Worm (Caenorhabditis elegans): ENCODE measurements around the gene acd-3.

The acd-3 gene

ce11 chrX:14849054-14849453, at the start of gene acd-3:
TSS of gene acd-3 (plus strand) at chrX:14849275.
- TF ChIP-seq hmg-4 (GFP tag; optimal IDR thresholded peaks at IDR 0.05) (no peak), hmbx-1 (tag; optimal IDR thresholded peaks at IDR 0.05) (no peak), ceh-13 (GFP tag; optimal IDR thresholded peaks at IDR 0.05) (no peak), flt-1 (GFP tag; IDR thresholded peaks at IDR 0.05) (no peak), tbx-37 (GFP tag; conservative IDR thresholded peaks at IDR 0.05) (no peak), ceh-36 (tag; optimal IDR thresholded peaks at IDR 0.05) (no peak), hnd-1 (tag; optimal IDR thresholded peaks at IDR 0.05) (no peak), tra-4 (tag; optimal IDR thresholded peaks at IDR 0.05) (no peak), B0310.2 (tag; optimal IDR thresholded peaks at IDR 0.05) (no peak), F13C5.2 (tag; optimal IDR thresholded peaks at IDR 0.05) (no peak), tbx-11 (GFP tag; IDR thresholded peaks at IDR 0.05) (no peak)

DNA sequence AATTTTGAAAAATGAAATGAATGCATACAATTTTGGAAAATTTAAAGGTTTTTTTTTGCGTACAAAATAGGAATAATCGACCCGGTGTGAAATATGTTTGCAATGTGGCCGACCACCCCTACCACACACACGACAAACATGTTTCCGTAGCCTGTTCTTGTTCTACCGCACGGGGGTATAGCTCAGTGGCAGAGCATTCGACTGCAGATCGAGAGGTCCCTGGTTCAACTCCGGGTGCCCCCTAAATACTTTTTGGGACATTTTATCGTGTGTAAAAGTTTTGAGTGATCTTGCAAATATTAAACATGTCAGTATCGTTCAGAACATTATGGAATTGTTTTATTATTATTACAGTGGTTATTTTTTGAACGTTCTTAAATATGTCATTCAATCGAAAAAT, 44.4 kb upstream of the acd-3 start:
- peak; percentile 82 for TF ChIP-seq F13C5.2 (tag; optimal IDR thresholded peaks at IDR 0.05)
- peak; percentile 88 for TF ChIP-seq tbx-37 (GFP tag; conservative IDR thresholded peaks at IDR 0.05)
- TF ChIP-seq ceh-13 (GFP tag; optimal IDR thresholded peaks at IDR 0.05), result peak; percentile 92
- TF ChIP-seq ets-7 (tag; optimal IDR thresholded peaks at IDR 0.05), result peak; percentile 59
- TF ChIP-seq ceh-36 (tag; optimal IDR thresholded peaks at IDR 0.05), result peak; percentile 84
- TF ChIP-seq B0310.2 (tag; optimal IDR thresholded peaks at IDR 0.05), result peak; percentile 79
- peak; percentile 68 for TF ChIP-seq hnd-1 (tag; optimal IDR thresholded peaks at IDR 0.05)
- TF ChIP-seq hmbx-1 (tag; optimal IDR thresholded peaks at IDR 0.05), result peak; percentile 76
- peak; percentile 65 for TF ChIP-seq tra-4 (tag; optimal IDR thresholded peaks at IDR 0.05)
- peak; percentile 90 for TF ChIP-seq flt-1 (GFP tag; IDR thresholded peaks at IDR 0.05)
- peak; percentile 86 for TF ChIP-seq tbx-11 (GFP tag; IDR thresholded peaks at IDR 0.05)
- peak; percentile 90 for TF ChIP-seq sea-1 (GFP tag; conservative IDR thresholded peaks at IDR 0.05)
- TF ChIP-seq hmg-4 (GFP tag; optimal IDR thresholded peaks at IDR 0.05), result peak; percentile 90
- no peak for TF ChIP-seq ama-1 (optimal IDR thresholded peaks at IDR 0.05)
- TF ChIP-seq scrt-1 (GFP tag; IDR thresholded peaks at IDR 0.05), result peak; percentile 91
- TF ChIP-seq aly-1 (tag; optimal IDR thresholded peaks at IDR 0.05), result peak; percentile 83
- peak; percentile 95 for TF ChIP-seq pes-1 (GFP tag; IDR thresholded peaks at IDR 0.05)

ce11 chrX:14805746-14806145, 43.3 kb upstream of the acd-3 start:
- TF ChIP-seq tbx-11 (GFP tag; IDR thresholded peaks at IDR 0.05) (no peak), ceh-13 (GFP tag; optimal IDR thresholded peaks at IDR 0.05) (no peak), F13C5.2 (tag; optimal IDR thresholded peaks at IDR 0.05) (no peak), aly-1 (tag; optimal IDR thresholded peaks at IDR 0.05) (no peak), ets-7 (tag; optimal IDR thresholded peaks at IDR 0.05) (no peak), tbx-37 (GFP tag; conservative IDR thresholded peaks at IDR 0.05) (no peak), pes-1 (GFP tag; IDR thresholded peaks at IDR 0.05) (no peak), hmg-4 (GFP tag; optimal IDR thresholded peaks at IDR 0.05) (no peak), ama-1 (optimal IDR thresholded peaks at IDR 0.05) (no peak), flt-1 (GFP tag; IDR thresholded peaks at IDR 0.05) (no peak), scrt-1 (GFP tag; IDR thresholded peaks at IDR 0.05) (no peak)

- no peak for TF ChIP-seq hmbx-1 (tag; optimal IDR thresholded peaks at IDR 0.05)
- no peak for TF ChIP-seq F13C5.2 (tag; optimal IDR thresholded peaks at IDR 0.05)
- TF ChIP-seq tra-4 (tag; optimal IDR thresholded peaks at IDR 0.05), result no peak
- TF ChIP-seq aly-1 (tag; optimal IDR thresholded peaks at IDR 0.05), result no peak
- TF ChIP-seq hmg-4 (GFP tag; optimal IDR thresholded peaks at IDR 0.05), result no peak
- TF ChIP-seq ets-7 (tag; optimal IDR thresholded peaks at IDR 0.05), result no peak
- no peak for TF ChIP-seq B0310.2 (tag; optimal IDR thresholded peaks at IDR 0.05)
- no peak for TF ChIP-seq tbx-37 (GFP tag; conservative IDR thresholded peaks at IDR 0.05)
- TF ChIP-seq ama-1 (optimal IDR thresholded peaks at IDR 0.05), result no peak
- TF ChIP-seq sea-1 (GFP tag; conservative IDR thresholded peaks at IDR 0.05), result no peak
- no peak for TF ChIP-seq tbx-11 (GFP tag; IDR thresholded peaks at IDR 0.05)
- TF ChIP-seq hnd-1 (tag; optimal IDR thresholded peaks at IDR 0.05), result no peak
- no peak for TF ChIP-seq ceh-36 (tag; optimal IDR thresholded peaks at IDR 0.05)
- no peak for TF ChIP-seq flt-1 (GFP tag; IDR thresholded peaks at IDR 0.05)
- no peak for TF ChIP-seq scrt-1 (GFP tag; IDR thresholded peaks at IDR 0.05)
Measured at ce11 chrX:14806936-14807335, 42.1 kb upstream of the acd-3 start, which contains the start of gene F42D1.4. TSS of gene F42D1.4 (plus strand) at chrX:14807236.

DNA sequence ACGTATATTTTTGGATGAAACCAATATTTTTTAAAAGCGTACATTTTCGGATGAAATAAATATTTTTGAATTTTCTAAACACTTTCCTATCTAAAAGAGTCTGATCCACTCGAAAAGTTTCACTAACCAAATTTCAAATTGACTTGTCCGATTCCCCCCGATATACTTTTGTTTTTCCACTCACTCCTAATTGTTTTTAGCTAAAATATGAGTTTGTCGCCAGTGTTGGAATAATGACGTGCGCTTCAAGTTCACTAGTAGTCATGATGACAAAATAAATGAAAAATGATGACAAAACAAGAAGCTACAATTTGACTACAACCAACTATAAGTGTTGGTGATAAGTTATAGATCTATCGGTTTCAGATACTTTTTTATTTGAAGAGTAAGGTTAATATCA, 40.3 kb upstream of the acd-3 start:
- no peak for TF ChIP-seq ceh-36 (tag; optimal IDR thresholded peaks at IDR 0.05)
- no peak for TF ChIP-seq aly-1 (tag; optimal IDR thresholded peaks at IDR 0.05)
- no peak for TF ChIP-seq flt-1 (GFP tag; IDR thresholded peaks at IDR 0.05)
- TF ChIP-seq ceh-13 (GFP tag; optimal IDR thresholded peaks at IDR 0.05), result no peak
- TF ChIP-seq pes-1 (GFP tag; IDR thresholded peaks at IDR 0.05), result no peak
- TF ChIP-seq tbx-11 (GFP tag; IDR thresholded peaks at IDR 0.05), result no peak
- no peak for TF ChIP-seq hmbx-1 (tag; optimal IDR thresholded peaks at IDR 0.05)
- TF ChIP-seq sea-1 (GFP tag; conservative IDR thresholded peaks at IDR 0.05), result no peak
- TF ChIP-seq ama-1 (optimal IDR thresholded peaks at IDR 0.05), result no peak
- TF ChIP-seq ets-7 (tag; optimal IDR thresholded peaks at IDR 0.05), result no peak
- no peak for TF ChIP-seq B0310.2 (tag; optimal IDR thresholded peaks at IDR 0.05)
- no peak for TF ChIP-seq tra-4 (tag; optimal IDR thresholded peaks at IDR 0.05)
- no peak for TF ChIP-seq tbx-37 (GFP tag; conservative IDR thresholded peaks at IDR 0.05)
- no peak for TF ChIP-seq scrt-1 (GFP tag; IDR thresholded peaks at IDR 0.05)
- no peak for TF ChIP-seq F13C5.2 (tag; optimal IDR thresholded peaks at IDR 0.05)
- no peak for TF ChIP-seq hnd-1 (tag; optimal IDR thresholded peaks at IDR 0.05)
- TF ChIP-seq hmg-4 (GFP tag; optimal IDR thresholded peaks at IDR 0.05), result no peak

DNA sequence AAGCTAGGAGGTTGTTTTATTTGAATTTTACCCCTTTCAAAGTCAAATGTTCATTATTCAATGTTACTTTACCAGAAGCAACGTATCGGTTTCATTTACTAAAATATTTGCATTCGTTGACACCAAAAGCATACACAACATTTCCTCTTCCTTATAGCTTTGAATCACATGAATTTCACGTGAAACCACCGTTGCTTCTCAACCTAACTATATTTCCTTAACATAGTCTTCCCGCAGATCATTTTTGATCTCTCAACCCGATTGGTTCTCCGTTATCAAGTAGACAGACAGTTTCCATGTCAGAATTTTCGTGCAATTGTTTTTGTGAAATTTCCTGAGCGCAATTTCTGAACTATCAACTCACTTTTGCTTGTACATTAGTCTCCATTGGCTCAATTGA, 39.2 kb upstream of the acd-3 start:
- TF ChIP-seq ceh-13 (GFP tag; optimal IDR thresholded peaks at IDR 0.05) (no peak), F13C5.2 (tag; optimal IDR thresholded peaks at IDR 0.05) (no peak), scrt-1 (GFP tag; IDR thresholded peaks at IDR 0.05) (no peak), tbx-11 (GFP tag; IDR thresholded peaks at IDR 0.05) (no peak)

DNA sequence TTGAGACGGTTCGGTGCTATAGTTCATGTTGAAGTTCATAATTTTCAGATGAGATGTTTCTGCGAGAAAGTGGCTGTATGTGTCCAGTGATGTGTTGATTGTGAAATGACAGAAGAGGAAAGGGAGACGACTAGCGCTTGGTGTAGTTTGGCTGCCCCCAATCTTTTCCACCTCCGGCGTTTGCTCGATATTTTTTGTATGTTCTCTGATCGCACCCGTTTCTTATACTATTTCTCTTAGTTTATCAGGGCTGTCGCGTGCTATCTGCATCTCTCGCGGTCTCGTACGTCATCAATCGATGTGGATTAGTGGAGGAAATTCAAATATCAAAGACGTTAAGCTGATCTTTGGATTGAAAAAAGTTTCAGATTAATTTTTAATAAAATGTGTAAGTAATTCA, 38.4 kb upstream of the acd-3 start, which contains the start of gene atf-4:
atf-4 (minus strand) TSS at position 93 of the 400 bp plus-strand sequence.
- TF ChIP-seq F13C5.2 (tag; optimal IDR thresholded peaks at IDR 0.05), result no peak
- no peak for TF ChIP-seq tra-4 (tag; optimal IDR thresholded peaks at IDR 0.05)
- no peak for TF ChIP-seq tbx-37 (GFP tag; conservative IDR thresholded peaks at IDR 0.05)
- TF ChIP-seq ets-7 (tag; optimal IDR thresholded peaks at IDR 0.05), result no peak
- TF ChIP-seq scrt-1 (GFP tag; IDR thresholded peaks at IDR 0.05), result no peak
- no peak for TF ChIP-seq ama-1 (optimal IDR thresholded peaks at IDR 0.05)
- TF ChIP-seq pes-1 (GFP tag; IDR thresholded peaks at IDR 0.05), result no peak
- no peak for TF ChIP-seq sea-1 (GFP tag; conservative IDR thresholded peaks at IDR 0.05)
- TF ChIP-seq B0310.2 (tag; optimal IDR thresholded peaks at IDR 0.05), result no peak
- TF ChIP-seq ceh-36 (tag; optimal IDR thresholded peaks at IDR 0.05), result no peak
- no peak for TF ChIP-seq hnd-1 (tag; optimal IDR thresholded peaks at IDR 0.05)
- TF ChIP-seq hmbx-1 (tag; optimal IDR thresholded peaks at IDR 0.05), result no peak
- TF ChIP-seq hmg-4 (GFP tag; optimal IDR thresholded peaks at IDR 0.05), result no peak
- TF ChIP-seq flt-1 (GFP tag; IDR thresholded peaks at IDR 0.05), result no peak
- no peak for TF ChIP-seq aly-1 (tag; optimal IDR thresholded peaks at IDR 0.05)
- no peak for TF ChIP-seq tbx-11 (GFP tag; IDR thresholded peaks at IDR 0.05)

Measured in whole organism, early embryonic.